Worm (Caenorhabditis elegans): Measurements from ENCODE around the gene T24A6.17.

DNA sequence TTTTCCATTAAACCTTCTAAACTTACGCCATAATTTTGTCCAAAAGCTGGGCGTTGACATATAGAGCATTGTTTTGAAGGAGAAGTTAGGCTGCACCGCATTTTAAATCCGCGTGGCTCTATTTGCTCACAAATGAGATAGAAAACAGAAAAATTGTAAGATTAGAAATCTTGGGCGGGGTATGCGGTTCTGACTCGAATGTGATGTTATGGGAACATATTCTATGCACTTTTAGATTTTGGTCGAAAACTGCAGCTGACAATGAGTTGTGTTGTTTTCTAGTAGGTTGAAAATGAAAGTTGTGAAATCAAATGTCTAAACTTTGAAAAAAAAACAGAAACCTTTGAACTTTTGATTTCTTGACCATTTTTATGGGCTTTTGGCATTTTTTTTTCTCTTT lies 20.9 kb downstream of the T24A6.17 start, which contains the start of gene nhr-222:
- TF ChIP-seq efl-1 (optimal IDR thresholded peaks at IDR 0.05): no peak
- TF ChIP-seq efl-1 (GFP tag; optimal IDR thresholded peaks at IDR 0.05 in 1 of 2): no peak
- TF ChIP-seq F16B12.6 (tag; optimal IDR thresholded peaks at IDR 0.05): no peak
- TF ChIP-seq ztf-11 (tag; optimal IDR thresholded peaks at IDR 0.05): no peak
